Fruit fly (Drosophila melanogaster) whole organism, pupa: ENCODE data around the gene CG32369.

Source experiments
- CG10348 ChIP-seq: fragments of 200-800 bp; sonication (Bioruptor generic); IDR thresholded peaks from 2 replicates; pipeline ENCODE4 v1.3.6; 2022; ENCODE audit warnings: missing biosample characterization, missing genetic modification characterization
- CG12605 ChIP-seq: fragments of 200-800 bp; sonication (Bioruptor generic); IDR thresholded peaks from 2 replicates; pipeline ENCODE4 v1.3.6; 2022; ENCODE audit warnings: missing biosample characterization, missing genetic modification characterization
- CG13204 ChIP-seq: fragments of 200-800 bp; sonication (Bioruptor generic); optimal IDR thresholded peaks from 2 replicates; lab custom pipeline; 2018; ENCODE audit warnings: missing biosample characterization, mild to moderate bottlenecking, missing genetic modification characterization, moderate library complexity
- CG14655 ChIP-seq: fragments of 200-800 bp; sonication (Bioruptor generic); optimal IDR thresholded peaks from 3 replicates; lab custom pipeline; 2017; ENCODE audit warnings: mild to moderate bottlenecking, missing biosample characterization, missing genetic modification reagents, missing genetic modification characterization
- CG15710 ChIP-seq: fragments of 200-800 bp; sonication (Bioruptor generic); optimal IDR thresholded peaks from 2 replicates; lab custom pipeline; 2018; ENCODE audit warnings: missing biosample characterization, mild to moderate bottlenecking, missing genetic modification characterization, moderate library complexity
- CG17806 ChIP-seq: fragments of 200-800 bp; sonication (Bioruptor generic); optimal IDR thresholded peaks from 2 replicates; lab custom pipeline; 2018; ENCODE audit warnings: missing biosample characterization, mild to moderate bottlenecking, missing genetic modification characterization, moderate library complexity
- CG32121 ChIP-seq: fragments of 200-800 bp; sonication (Bioruptor generic); IDR thresholded peaks from 2 replicates; pipeline ENCODE4 v1.3.6; 2022; ENCODE audit warnings: missing biosample characterization, missing genetic modification characterization
- CG34367 ChIP-seq: fragments of 200-800 bp; sonication (Bioruptor generic); optimal IDR thresholded peaks from 2 replicates; lab custom pipeline; 2018; ENCODE audit warnings: missing biosample characterization, mild to moderate bottlenecking, missing genetic modification characterization
- CG4496 ChIP-seq: fragments of 200-800 bp; sonication (Bioruptor generic); IDR thresholded peaks from 3 replicates; pipeline ENCODE4 v1.3.6; 2022; ENCODE audit warnings: missing biosample characterization, missing genetic modification characterization
- CG8159 ChIP-seq: fragments of 200-800 bp; sonication (Bioruptor generic); optimal IDR thresholded peaks from 3 replicates; lab custom pipeline; 2018; ENCODE audit warnings: missing biosample characterization, mild to moderate bottlenecking, missing genetic modification characterization, moderate library complexity
- CG8301 ChIP-seq: fragments of 200-800 bp; sonication (Bioruptor generic); optimal IDR thresholded peaks from 2 replicates; lab custom pipeline; 2018; ENCODE audit warnings: missing biosample characterization, mild to moderate bottlenecking, missing genetic modification characterization
- CG9948 ChIP-seq: fragments of 200-800 bp; sonication (Bioruptor generic); optimal IDR thresholded peaks from 2 replicates; lab custom pipeline; 2018; ENCODE audit warnings: missing biosample characterization, mild to moderate bottlenecking, missing genetic modification characterization, moderate library complexity
- D1 ChIP-seq: fragments of 200-800 bp; sonication (Bioruptor generic); optimal IDR thresholded peaks from 2 replicates; lab custom pipeline; 2018; ENCODE audit warnings: missing biosample characterization, mild to moderate bottlenecking, missing genetic modification characterization, moderate library complexity
- EcR ChIP-seq: fragments of 200-800 bp; sonication (Bioruptor generic); optimal IDR thresholded peaks from 3 replicates; lab custom pipeline; 2019; ENCODE audit warnings: missing biosample characterization, missing genetic modification characterization, mild to moderate bottlenecking, moderate library complexity, missing genetic modification reagents
- Ets98B ChIP-seq: fragments of 200-800 bp; sonication (Bioruptor generic); IDR thresholded peaks from 2 replicates; pipeline ENCODE4 v1.3.6; 2022; ENCODE audit warnings: missing biosample characterization, missing genetic modification characterization
- Pif1A ChIP-seq: fragments of 200-800 bp; sonication (Bioruptor generic); optimal IDR thresholded peaks from 3 replicates; lab custom pipeline; 2016; ENCODE audit warnings: missing biosample characterization, missing genetic modification characterization
- Pif1B ChIP-seq: fragments of 200-800 bp; sonication (Bioruptor generic); optimal IDR thresholded peaks from 3 replicates; lab custom pipeline; 2016; ENCODE audit warnings: missing biosample characterization, missing genetic modification characterization
- Snoo ChIP-seq: fragments of 200-800 bp; sonication (Bioruptor generic); optimal IDR thresholded peaks from 3 replicates; lab custom pipeline; 2017; ENCODE audit warnings: missing biosample characterization, mild to moderate bottlenecking, missing genetic modification characterization, inconsistent platforms
- fd96Ca ChIP-seq: fragments of 200-800 bp; sonication (Bioruptor generic); IDR thresholded peaks from 3 replicates; pipeline ENCODE4 v1.3.6; 2022; ENCODE audit warnings: missing biosample characterization, missing genetic modification characterization
- gl ChIP-seq: fragments of 200-800 bp; sonication (Bioruptor generic); optimal IDR thresholded peaks from 2 replicates; lab custom pipeline; 2018; ENCODE audit warnings: missing biosample characterization, mild to moderate bottlenecking, missing genetic modification characterization
- rn ChIP-seq: fragments of 200-800 bp; sonication (Bioruptor generic); IDR thresholded peaks from 2 replicates; pipeline ENCODE4 v1.3.6; 2022; ENCODE audit warnings: missing biosample characterization, missing genetic modification characterization

Gene CG32369

DNA sequence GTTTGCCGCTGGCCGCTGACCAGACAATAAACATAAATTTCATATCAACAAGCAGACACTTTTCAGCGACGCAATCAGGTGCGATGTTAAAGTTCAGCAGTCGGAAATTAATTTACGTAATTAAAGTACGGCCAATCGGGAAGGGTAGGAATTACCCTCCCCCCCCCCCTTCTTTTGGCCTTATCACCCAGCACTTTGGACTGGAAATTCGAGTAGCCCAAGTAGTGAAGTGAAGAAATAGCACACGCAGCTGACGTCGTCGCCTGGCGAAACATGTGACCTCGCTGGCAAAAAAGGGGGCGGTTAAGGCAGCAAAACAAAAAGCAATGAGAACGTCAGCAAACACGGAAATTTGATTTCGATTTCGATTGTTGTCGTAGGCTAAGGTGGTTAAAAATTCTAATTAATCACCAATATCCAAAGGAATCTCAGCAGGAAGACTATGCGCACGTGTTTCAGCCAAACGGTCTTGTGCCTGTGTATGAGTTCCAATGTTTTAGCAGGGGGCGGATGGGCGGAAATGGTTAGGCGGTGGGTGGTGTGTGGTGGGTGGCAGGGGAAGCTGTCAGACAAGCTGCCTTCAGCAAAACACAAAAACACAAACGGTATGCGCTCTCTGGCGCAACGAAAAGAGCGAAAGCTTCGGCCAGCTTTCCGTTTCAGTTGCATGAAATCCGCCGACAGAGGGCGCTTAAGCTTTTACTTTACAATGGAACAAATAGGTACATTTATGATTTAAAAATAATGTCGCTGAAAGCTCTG lies 27.2 kb upstream of the CG32369 start:
- TF ChIP-seq CG12605 (GFP tag; lab: Robert Waterston, UW) (peak; percentile 83), CG4496 (GFP tag; lab: Robert Waterston, UW) (peak; percentile 85), CG13204 (GFP tag; lab: Kevin White, UChicago) (peak; percentile 12), CG32121 (GFP tag; lab: Robert Waterston, UW) (peak; percentile 68), CG8301 (tag; lab: Kevin White, UChicago) (peak; percentile 6), D1 (tag; lab: Kevin White, UChicago) (no peak), CG15710 (tag; lab: Kevin White, UChicago) (no peak), fd96Ca (GFP tag; lab: Robert Waterston, UW) (peak; percentile 45; the same call in 1 of the 3 replicates), CG14655 (GFP tag; lab: Kevin White, UChicago) (no peak), rn (no peak), EcR (no peak), Snoo (peak; percentile 5), CG10348 (no peak), CG34367 (tag; lab: Kevin White, UChicago) (no peak), Pif1B (GFP tag; lab: Kevin White, UChicago) (no peak), Ets98B (GFP tag; lab: Robert Waterston, UW) (peak; percentile 67)

- TF ChIP-seq fd96Ca (GFP tag; lab: Robert Waterston, UW) (0 out of 3 replicates have a peak, but pooled peaks have one; percentile 29), CG13204 (GFP tag; lab: Kevin White, UChicago) (peak; percentile 5), CG8301 (tag; lab: Kevin White, UChicago) (no peak), CG14655 (GFP tag; lab: Kevin White, UChicago) (peak; percentile 19), CG34367 (tag; lab: Kevin White, UChicago) (no peak), CG9948 (tag; lab: Kevin White, UChicago) (no peak), CG8159 (tag; lab: Kevin White, UChicago) (no peak), Pif1A (GFP tag; lab: Kevin White, UChicago) (no peak), rn (no peak), CG4496 (GFP tag; lab: Robert Waterston, UW) (no peak), CG32121 (GFP tag; lab: Robert Waterston, UW) (no peak), EcR (peak; percentile 50), CG12605 (GFP tag; lab: Robert Waterston, UW) (0 out of 2 replicates have a peak, but pooled peaks have one; percentile 14), CG15710 (tag; lab: Kevin White, UChicago) (no peak), D1 (tag; lab: Kevin White, UChicago) (peak; percentile 48), CG17806 (tag; lab: Kevin White, UChicago) (peak; percentile 16), Ets98B (GFP tag; lab: Robert Waterston, UW) (0 out of 2 replicates have a peak, but pooled peaks have one; percentile 7), Pif1B (GFP tag; lab: Kevin White, UChicago) (no peak), Snoo (no peak), gl (no peak), CG10348 (no peak)
Measured at dm6 chr3L:7834902-7835781, 25.5 kb upstream of the CG32369 start.

DNA sequence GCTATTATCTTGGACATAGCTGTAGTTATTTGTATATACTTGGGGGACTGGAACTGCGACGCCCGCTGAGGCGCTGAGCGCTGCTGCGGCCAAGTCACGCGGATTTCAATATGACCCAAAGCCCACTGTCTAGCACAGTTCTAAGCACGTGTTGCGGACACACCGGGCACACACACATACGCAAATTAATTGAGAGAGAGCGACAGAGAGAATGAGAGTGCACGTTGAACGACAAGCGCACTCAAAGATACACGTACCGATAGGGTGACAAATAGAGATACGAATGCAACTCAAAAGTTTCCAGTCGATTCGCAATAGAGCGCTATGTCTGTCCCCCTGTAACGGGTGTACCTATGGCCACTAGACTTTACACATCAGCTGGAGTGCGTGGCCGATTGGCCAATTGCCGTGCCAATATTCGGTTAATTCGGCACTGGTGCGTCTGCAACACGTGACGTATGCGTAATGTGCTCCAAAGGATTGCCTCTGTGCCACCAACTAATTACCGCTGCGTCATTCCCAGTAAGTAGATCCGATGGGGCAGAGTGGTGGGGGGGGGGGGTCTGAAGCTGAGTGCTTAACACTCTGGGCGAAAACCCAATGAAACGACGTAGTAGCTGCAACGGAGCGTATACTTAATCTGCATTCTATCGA lies 24.2 kb upstream of the CG32369 start:
- TF ChIP-seq CG12605 (GFP tag; lab: Robert Waterston, UW) (0 out of 2 replicates have a peak, but pooled peaks have one; percentile 9), CG34367 (tag; lab: Kevin White, UChicago) (no peak), Ets98B (GFP tag; lab: Robert Waterston, UW) (no peak), CG8301 (tag; lab: Kevin White, UChicago) (no peak), D1 (tag; lab: Kevin White, UChicago) (no peak), CG17806 (tag; lab: Kevin White, UChicago) (no peak), CG15710 (tag; lab: Kevin White, UChicago) (no peak), CG13204 (GFP tag; lab: Kevin White, UChicago) (no peak), Pif1B (GFP tag; lab: Kevin White, UChicago) (no peak), Snoo (no peak), EcR (no peak), CG32121 (GFP tag; lab: Robert Waterston, UW) (0 out of 2 replicates have a peak, but pooled peaks have one; percentile 9), CG14655 (GFP tag; lab: Kevin White, UChicago) (peak; percentile 19)

DNA sequence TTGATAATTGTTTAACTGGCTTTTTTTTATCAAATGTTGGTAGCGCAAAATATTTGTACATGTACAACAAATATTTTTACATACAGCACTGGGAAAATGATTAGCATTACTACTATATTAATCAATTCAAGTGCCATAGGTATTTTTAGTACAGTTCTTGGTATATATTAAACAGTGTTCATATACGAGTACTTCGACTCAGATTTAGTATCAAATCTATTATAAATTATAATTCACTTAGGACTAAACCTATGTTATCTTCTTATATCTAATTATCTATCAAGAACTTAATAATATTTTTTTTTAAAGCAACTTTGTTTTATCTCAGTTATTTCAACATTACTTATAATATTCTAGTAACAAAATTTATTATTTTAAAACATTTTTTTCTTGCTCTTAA lies 23.7 kb upstream of the CG32369 start:
- peak; percentile 25 for TF ChIP-seq CG14655 (GFP tag; lab: Kevin White, UChicago)
- TF ChIP-seq CG32121 (GFP tag; lab: Robert Waterston, UW), result no peak
- no peak for TF ChIP-seq Pif1B (GFP tag; lab: Kevin White, UChicago)

dm6 chr3L:7831891-7832290 lies 22.3 kb upstream of the CG32369 start:
- TF ChIP-seq CG4496 (GFP tag; lab: Robert Waterston, UW), result no peak
- no peak for TF ChIP-seq fd96Ca (GFP tag; lab: Robert Waterston, UW)
- no peak for TF ChIP-seq CG34367 (tag; lab: Kevin White, UChicago)
- no peak for TF ChIP-seq CG12605 (GFP tag; lab: Robert Waterston, UW)
- TF ChIP-seq D1 (tag; lab: Kevin White, UChicago), result no peak
